Worm (Caenorhabditis elegans) whole organism, L4 larva: ENCODE results near the gene C25F9.4.
A peak's percentile ranks its signal among the peaks of the same experiment; 100 is the strongest.
"Not testable (repeated sequence)": the region's sequence is repeated elsewhere in the genome, so short reads cannot be mapped to it uniquely, and the experiment has no call there.

Experiments used
- T20F7.1 ChIP-seq: fragments of 200-800 bp; sonication (Bioruptor generic); optimal IDR thresholded peaks from 2 replicates; lab custom pipeline; 2018; ENCODE audit warnings: mild to moderate bottlenecking, missing genetic modification characterization, missing compliant biosample characterization
- Y105C5A.15 ChIP-seq: fragments of 200-800 bp; sonication (Bioruptor generic); IDR thresholded peaks from 2 replicates; pipeline ENCODE4 v1.3.6; 2022; ENCODE audit warnings: missing genetic modification characterization, missing compliant biosample characterization
- ama-1 ChIP-seq: fragments of 150-350 bp; optimal IDR thresholded peaks from 2 replicates; lab custom pipeline; 2014; ENCODE audit warnings: inconsistent platforms, mixed read lengths
- ceh-20 ChIP-seq: fragments of 200-800 bp; sonication (Bioruptor generic); IDR thresholded peaks from 2 replicates; pipeline ENCODE4 v1.3.6; 2022; ENCODE audit warnings: missing genetic modification reagents, missing genetic modification characterization, missing compliant biosample characterization
- ceh-28 ChIP-seq: fragments of 150-350 bp; optimal IDR thresholded peaks from 2 replicates; lab custom pipeline; 2014; ENCODE audit warnings: missing biosample characterization, missing genetic modification reagents, missing genetic modification characterization
- ceh-44 ChIP-seq: fragments of 200-800 bp; sonication (Bioruptor generic); IDR thresholded peaks from 2 replicates; pipeline ENCODE4 v1.3.6; 2022; ENCODE audit warnings: missing genetic modification reagents, missing genetic modification characterization, missing compliant biosample characterization
- ceh-62 ChIP-seq: sonication (generic microtip); optimal IDR thresholded peaks from 2 replicates; lab custom pipeline; 2017; ENCODE audit warnings: missing biosample characterization, missing genetic modification characterization
- ces-1 ChIP-seq: fragments of 150-350 bp; sonication (generic microtip); optimal IDR thresholded peaks from 4 replicates; lab custom pipeline; 2014; ENCODE audit warnings: missing biosample characterization, missing genetic modification reagents, missing genetic modification characterization
- daf-16 ChIP-seq, 3 experiments: sonication (generic microtip); optimal IDR thresholded peaks; 2 replicates each; lab custom pipeline; 2016 to 2017; ENCODE audit warnings: missing genetic modification characterization in 3 of 3, missing genetic modification reagents in 3 of 3, mild to moderate bottlenecking in 2 of 3, missing compliant biosample characterization in 2 of 3, missing biosample characterization in 1 of 3, moderate library complexity in 1 of 3
- daf-19 ChIP-seq: fragments of 200-800 bp; sonication (Bioruptor generic); conservative IDR thresholded peaks from 2 replicates; pipeline ENCODE4 v1.3.6; 2022; ENCODE audit warnings: missing genetic modification characterization, missing compliant biosample characterization
- daf-8 ChIP-seq: fragments of 200-800 bp; sonication (Bioruptor generic); IDR thresholded peaks from 2 replicates; pipeline ENCODE4 v1.3.6; 2022; ENCODE audit warnings: missing genetic modification characterization, missing compliant biosample characterization
- dmd-6 ChIP-seq: fragments of 200-800 bp; sonication (Bioruptor generic); IDR thresholded peaks from 2 replicates; pipeline ENCODE4 v1.3.6; 2022; ENCODE audit warnings: missing genetic modification reagents, missing genetic modification characterization, missing compliant biosample characterization
- gei-8 ChIP-seq: fragments of 200-800 bp; sonication (Bioruptor generic); optimal IDR thresholded peaks from 2 replicates; lab custom pipeline; 2018; ENCODE audit warnings: mild to moderate bottlenecking, missing genetic modification characterization, missing compliant biosample characterization
- lin-38 ChIP-seq: fragments of 200-800 bp; sonication (Bioruptor generic); IDR thresholded peaks from 2 replicates; pipeline ENCODE4 v1.3.6; 2022; ENCODE audit warnings: missing genetic modification reagents, missing genetic modification characterization, missing compliant biosample characterization
- mdt-29 ChIP-seq: fragments of 200-800 bp; sonication (Bioruptor generic); IDR thresholded peaks from 2 replicates; pipeline ENCODE4 v1.3.6; 2022; ENCODE audit warnings: missing genetic modification reagents, missing genetic modification characterization, missing compliant biosample characterization
- nhr-102 ChIP-seq: sonication (generic microtip); optimal IDR thresholded peaks from 2 replicates; lab custom pipeline; 2016; ENCODE audit warnings: mild to moderate bottlenecking, missing genetic modification characterization, moderate library complexity, missing compliant biosample characterization
- nhr-28 ChIP-seq: fragments of 150-350 bp; optimal IDR thresholded peaks from 2 replicates; lab custom pipeline; 2014; ENCODE audit warnings: missing biosample characterization, missing genetic modification characterization
- nhr-77 ChIP-seq: fragments of 150-350 bp; optimal IDR thresholded peaks from 2 replicates; lab custom pipeline; 2014; ENCODE audit warnings: missing biosample characterization, missing genetic modification characterization
- php-3 ChIP-seq: fragments of 200-800 bp; sonication (Bioruptor generic); IDR thresholded peaks from 2 replicates; pipeline ENCODE4 v1.3.6; 2022; ENCODE audit warnings: missing genetic modification reagents, missing genetic modification characterization, missing compliant biosample characterization
- pqm-1 ChIP-seq: sonication (generic microtip); optimal IDR thresholded peaks from 2 replicates; lab custom pipeline; 2017; ENCODE audit warnings: missing biosample characterization, missing genetic modification characterization
- snpc-1.2 ChIP-seq: fragments of 200-800 bp; sonication (Bioruptor generic); IDR thresholded peaks from 2 replicates; pipeline ENCODE4 v1.3.6; 2022; ENCODE audit warnings: missing genetic modification reagents, missing genetic modification characterization, missing compliant biosample characterization
- spr-1 ChIP-seq: sonication (generic microtip); optimal IDR thresholded peaks from 2 replicates; lab custom pipeline; 2016; ENCODE audit warnings: mild to moderate bottlenecking, missing genetic modification characterization, missing compliant biosample characterization
- tra-1 ChIP-seq: fragments of 200-800 bp; sonication (Bioruptor generic); IDR thresholded peaks from 2 replicates; pipeline ENCODE4 v1.3.6; 2022; ENCODE audit warnings: missing genetic modification reagents, missing genetic modification characterization, missing compliant biosample characterization
- unc-62 ChIP-seq, 3 experiments: fragments of 150-350 bp in 1 of 3; sonication (generic microtip); optimal IDR thresholded peaks in 2 of 3; peaks in 1 of 3; 1 replicate in 1 of 3; 2 replicates in 2 of 3; lab custom pipeline; 2014 to 2017; ENCODE audit warnings: missing biosample characterization in 3 of 3, missing genetic modification characterization in 3 of 3, missing genetic modification reagents in 3 of 3, missing genotype in 1 of 3
- zag-1 ChIP-seq: fragments of 150-350 bp; optimal IDR thresholded peaks from 2 replicates; lab custom pipeline; 2014; ENCODE audit warnings: missing biosample characterization, missing genetic modification characterization
- zfp-2 ChIP-seq: sonication (generic microtip); optimal IDR thresholded peaks from 2 replicates; lab custom pipeline; 2016; ENCODE audit warnings: mild to moderate bottlenecking, missing genetic modification characterization, missing compliant biosample characterization

The C25F9.4 gene

DNA sequence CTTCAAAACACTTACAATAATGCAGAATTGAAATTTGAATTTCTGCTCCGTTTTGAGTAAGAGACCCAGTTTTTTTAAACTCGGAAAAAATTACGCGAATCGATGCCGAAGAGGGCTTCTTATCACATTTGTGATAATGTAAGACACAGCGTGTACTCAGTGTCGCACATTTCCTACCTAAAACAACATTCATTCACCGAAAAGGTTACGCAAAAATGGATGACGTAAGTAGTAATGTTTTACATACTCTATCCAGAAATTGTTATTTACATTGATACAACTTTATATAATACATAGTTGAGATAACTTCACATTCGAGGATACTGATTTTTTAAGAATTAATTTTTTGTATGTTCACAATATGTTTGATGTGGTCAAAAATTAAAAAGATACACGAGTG, at the start of gene C25F9.4, which contains the start of gene C25F9.9:
TSS of gene C25F9.4 (minus strand) at position 101 of the 400 bp plus-strand sequence.
TSS of gene C25F9.9 (plus strand) at position 137 of the 400 bp plus-strand sequence.
- TF ChIP-seq ces-1 (GFP tag; lab: Kevin White, UChicago) (no peak), mdt-29 (no peak), daf-8 (GFP tag; lab: Robert Waterston, UW) (no peak), nhr-28 (tag; lab: Kevin White, UChicago) (peak; percentile 20), pqm-1 (peak; percentile 41), dmd-6 (peak; percentile 36; the same call in 1 of the 2 replicates), unc-62 (GFP tag; optimal IDR thresholded peaks at IDR 0.05 in 1 of 2; lab: Kevin White, UChicago) (peak in 1 of 2 experiments; percentile 29), unc-62 (tag; optimal IDR thresholded peaks at IDR 0.05; lab: Kevin White, UChicago) (no peak), daf-16 (GFP tag; optimal IDR thresholded peaks at IDR 0.05; lab: Kevin White, UChicago) (no peak), daf-16 (tag; optimal IDR thresholded peaks at IDR 0.05; lab: Kevin White, UChicago) (peak; percentile 27), Y105C5A.15 (GFP tag; lab: Robert Waterston, UW) (no peak), ceh-62 (tag; lab: Kevin White, UChicago) (no peak)
- TF ChIP-seq, all 104 proteins: peak for 5

DNA sequence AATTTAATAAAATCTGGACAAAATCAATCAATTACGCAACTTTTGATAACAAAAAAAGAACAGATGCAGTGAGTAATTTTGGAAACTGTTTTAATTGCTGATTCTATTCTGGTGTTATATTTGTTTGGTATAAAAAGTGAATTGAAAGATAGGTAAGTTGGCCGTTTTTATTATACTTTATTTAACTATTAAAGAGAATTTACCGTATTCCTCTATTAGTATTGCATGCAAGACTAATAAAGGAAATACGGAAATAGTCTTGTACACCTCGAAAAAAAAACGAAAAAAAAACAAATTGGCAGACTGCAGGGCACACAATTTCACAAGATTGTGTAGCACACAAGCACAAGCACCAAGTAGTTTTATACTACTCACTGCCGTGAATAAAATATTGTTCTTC, 46.2 kb upstream of the C25F9.4 start, which contains the start of gene Y43F8B.25:
TSS of gene Y43F8B.25 (plus strand) at position 301 of the 400 bp plus-strand sequence.
- TF ChIP-seq ceh-44 (GFP tag; lab: Robert Waterston, UW) (no peak), daf-16 (GFP tag; optimal IDR thresholded peaks at IDR 0.05; lab: Kevin White, UChicago) (no peak), daf-16 (tag; optimal IDR thresholded peaks at IDR 0.05; lab: Kevin White, UChicago) (peak; percentile 2)

DNA sequence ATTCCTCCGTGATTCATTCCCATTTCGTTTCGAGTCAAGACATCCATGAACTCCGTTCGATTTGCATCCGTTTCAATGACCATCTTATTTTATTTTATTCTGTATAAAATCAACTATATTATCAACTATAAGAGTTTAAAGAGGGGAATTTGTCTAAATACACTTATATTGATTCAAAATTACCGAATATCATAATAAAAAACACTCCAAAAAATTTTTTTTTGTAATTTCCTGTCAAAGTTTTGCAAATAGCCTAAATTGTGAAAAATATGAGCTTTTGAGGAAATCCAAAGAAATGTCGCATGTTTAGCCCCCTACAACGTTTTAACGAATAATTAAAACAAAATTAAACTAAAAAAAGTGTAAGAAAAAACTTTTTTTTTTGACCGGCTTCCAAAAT, 45.6 kb upstream of the C25F9.4 start, which contains the start of gene Y43F8B.15:
TSS of gene Y43F8B.15 (minus strand) at position 101 of the 400 bp plus-strand sequence.
- no peak for TF ChIP-seq gei-8 (GFP tag; lab: Kevin White, UChicago)
- TF ChIP-seq daf-8 (GFP tag; lab: Robert Waterston, UW), result no peak
- TF ChIP-seq nhr-102 (tag; lab: Kevin White, UChicago), result no peak
- no peak for TF ChIP-seq ceh-20
- no peak for TF ChIP-seq spr-1
- TF ChIP-seq daf-19 (GFP tag; lab: Robert Waterston, UW), result no peak
- TF ChIP-seq lin-38, result no peak
- TF ChIP-seq ama-1 (lab: Kevin White, UChicago), result no peak
- TF ChIP-seq zfp-2 (tag; lab: Kevin White, UChicago), result no peak
- TF ChIP-seq ceh-28 (tag; lab: Kevin White, UChicago), result no peak
- TF ChIP-seq nhr-77 (tag; lab: Kevin White, UChicago), result no peak

DNA sequence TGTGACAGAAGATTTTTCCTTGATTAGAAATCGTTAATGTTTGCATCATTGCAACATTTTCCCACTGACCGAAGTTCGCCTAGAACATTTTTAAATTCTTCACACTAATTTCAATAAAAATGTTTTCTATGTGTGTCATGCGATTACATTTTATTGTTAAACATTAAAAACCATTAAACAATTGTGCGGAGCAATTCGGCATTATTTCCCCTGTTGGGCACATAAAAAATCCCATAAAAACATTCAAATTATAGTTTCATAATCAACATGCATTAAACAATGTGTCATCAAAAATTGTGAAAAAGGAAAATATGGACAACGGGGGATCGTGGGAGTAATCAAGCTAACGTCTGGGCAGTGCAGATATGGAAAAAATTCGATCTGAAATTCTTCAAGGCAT, 43.1 kb upstream of the C25F9.4 start:
- not testable (repeated sequence) for TF ChIP-seq daf-16 (GFP tag; optimal IDR thresholded peaks at IDR 0.05; lab: Kevin White, UChicago)
- TF ChIP-seq daf-16 (tag; optimal IDR thresholded peaks at IDR 0.05; lab: Kevin White, UChicago), result peak; percentile 31
- TF ChIP-seq tra-1 (GFP tag; lab: Robert Waterston, UW), result peak; percentile 26; the same call in 1 of the 2 replicates
- TF ChIP-seq php-3 (GFP tag; lab: Robert Waterston, UW), result peak; percentile 98

DNA sequence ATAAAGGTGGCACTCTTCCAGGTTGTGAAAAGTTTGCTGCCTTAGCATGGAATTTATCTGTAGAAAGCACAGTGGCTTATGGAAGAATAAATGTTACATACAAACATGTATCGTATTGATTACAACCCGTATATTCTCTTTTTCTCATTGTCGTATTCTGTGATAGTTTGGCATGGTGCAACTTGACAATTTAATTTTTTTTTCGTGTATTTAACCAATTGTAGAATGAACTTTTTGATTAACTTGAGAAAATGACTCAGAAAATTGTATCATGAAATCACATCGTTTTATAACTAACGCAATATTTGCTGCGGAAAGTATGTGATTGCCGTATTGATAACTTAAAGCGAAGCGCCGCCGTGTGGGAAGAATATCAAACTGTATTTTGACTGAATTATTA, 40.7 kb upstream of the C25F9.4 start, which contains the start of gene Y43F8B.24:
TSS of gene Y43F8B.24 (plus strand) at position 301 of the 400 bp plus-strand sequence.
- TF ChIP-seq daf-16 (GFP tag; optimal IDR thresholded peaks at IDR 0.05; lab: Kevin White, UChicago) (no peak), daf-16 (tag; optimal IDR thresholded peaks at IDR 0.05; lab: Kevin White, UChicago) (peak; percentile 17), unc-62 (GFP tag; optimal IDR thresholded peaks at IDR 0.05 in 1 of 2; lab: Kevin White, UChicago) (peak in 1 of 2 experiments; percentile 7), unc-62 (tag; optimal IDR thresholded peaks at IDR 0.05; lab: Kevin White, UChicago) (no peak), zag-1 (no peak)

DNA sequence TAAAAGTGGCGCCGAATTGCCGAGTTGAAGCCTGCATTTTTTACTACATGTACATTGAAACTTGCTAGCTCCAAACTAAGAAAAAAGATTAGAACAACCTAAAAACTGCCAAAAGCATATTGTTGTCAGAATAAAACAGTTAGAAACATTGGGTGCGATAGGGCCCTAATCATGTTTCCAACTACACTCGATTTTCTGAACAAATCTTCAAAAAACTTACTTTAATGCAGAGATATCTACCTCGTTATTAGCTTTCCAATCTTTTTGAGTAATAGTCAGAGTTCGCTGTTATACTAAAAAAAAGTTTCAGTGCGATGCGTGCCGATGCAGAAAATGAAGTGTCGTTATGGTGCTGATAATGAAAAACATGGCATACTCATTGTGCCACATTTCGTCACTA, 39.3 kb upstream of the C25F9.4 start, which contains the start of the genes Y43F8B.13 and Y43F8B.14:
TSS of gene Y43F8B.13 (plus strand) at position 301 of the 400 bp plus-strand sequence.
TSS of gene Y43F8B.14 (minus strand) at position 322 of the 400 bp plus-strand sequence.
- TF ChIP-seq daf-16 (GFP tag; optimal IDR thresholded peaks at IDR 0.05; lab: Kevin White, UChicago) (no peak), daf-16 (tag; optimal IDR thresholded peaks at IDR 0.05; lab: Kevin White, UChicago) (peak; percentile 35), pqm-1 (peak; percentile 56), T20F7.1 (no peak), snpc-1.2 (no peak)
